Worm (Caenorhabditis elegans) whole organism, late embryonic: ENCODE data around the gene alh-3.

Experiments
- ama-1 ChIP-seq: fragments of 150-350 bp; optimal IDR thresholded peaks from 2 replicates; lab custom pipeline; 2014
- ceh-14 ChIP-seq: sonication (generic microtip); optimal IDR thresholded peaks from 2 replicates; lab custom pipeline; 2016; ENCODE audit warnings: missing genotype, missing genetic modification characterization, missing compliant biosample characterization
- fkh-10 ChIP-seq: fragments of 150-350 bp; optimal IDR thresholded peaks from 2 replicates; lab custom pipeline; 2014; ENCODE audit warnings: missing biosample characterization, missing genetic modification reagents, missing genetic modification characterization

DNA sequence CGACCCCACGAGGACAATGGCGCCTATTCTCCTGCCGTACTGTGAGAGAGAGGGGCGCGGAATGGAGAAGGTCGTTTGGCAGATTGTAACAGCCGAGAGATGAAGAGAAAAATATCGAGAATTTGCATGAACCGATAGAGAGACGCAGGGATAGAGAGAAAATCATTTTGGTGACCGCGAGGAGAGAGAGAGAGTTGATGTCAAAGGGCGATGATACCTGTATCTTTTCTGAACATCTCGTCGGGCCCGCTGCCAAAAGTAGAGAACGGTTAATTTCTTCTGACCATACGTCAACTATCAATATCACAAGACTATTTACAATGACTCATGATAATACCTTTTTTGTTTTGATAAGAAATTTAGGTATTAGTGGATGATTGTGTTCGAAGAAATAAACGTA is 46.4 kb upstream of the alh-3 start:
- TF ChIP-seq ama-1 (lab: Kevin White, UChicago) (no peak), ceh-14 (tag; lab: Kevin White, UChicago) (no peak), fkh-10 (GFP tag; lab: Kevin White, UChicago) (no peak)
